Fruit fly (Drosophila melanogaster) whole organism, prepupa: Measurements from ENCODE around the gene Tsp26A.
A peak's percentile ranks its signal among the peaks of the same experiment; 100 is the strongest.

Source experiments
- Blimp-1 ChIP-seq: fragments of 200-800 bp; sonication (Bioruptor generic); optimal IDR thresholded peaks from 3 replicates; lab custom pipeline; 2017; ENCODE audit warnings: missing biosample characterization, missing genetic modification characterization, mild to moderate bottlenecking, moderate library complexity, missing genetic modification reagents
- CG10631 ChIP-seq: fragments of 200-800 bp; sonication (Bioruptor generic); optimal IDR thresholded peaks from 2 replicates; lab custom pipeline; 2016; ENCODE audit warnings: missing biosample characterization, missing genetic modification characterization
- CG10669 ChIP-seq: fragments of 200-800 bp; sonication (Bioruptor generic); optimal IDR thresholded peaks from 3 replicates; lab custom pipeline; 2018; ENCODE audit warnings: missing biosample characterization, mild to moderate bottlenecking, missing genetic modification characterization, moderate library complexity
- CG11294 ChIP-seq: fragments of 200-800 bp; sonication (Bioruptor generic); IDR thresholded peaks from 2 replicates; pipeline ENCODE4 v1.3.6; 2022; ENCODE audit warnings: missing biosample characterization, missing genetic modification characterization
- CG11902 ChIP-seq: fragments of 200-800 bp; sonication (Bioruptor generic); optimal IDR thresholded peaks from 3 replicates; lab custom pipeline; 2016; ENCODE audit warnings: missing biosample characterization, missing genetic modification characterization
- CG15336 ChIP-seq: fragments of 200-800 bp; sonication (Bioruptor generic); IDR thresholded peaks from 2 replicates; pipeline ENCODE4 v1.3.6; 2022; ENCODE audit warnings: missing biosample characterization, missing genetic modification characterization
- CG1621 ChIP-seq: fragments of 200-800 bp; sonication (Bioruptor generic); optimal IDR thresholded peaks from 3 replicates; lab custom pipeline; 2018; ENCODE audit warnings: missing biosample characterization, mild to moderate bottlenecking, missing genetic modification characterization
- CG16779 ChIP-seq: fragments of 200-800 bp; sonication (Bioruptor generic); optimal IDR thresholded peaks from 3 replicates; lab custom pipeline; 2017; ENCODE audit warnings: missing biosample characterization, mild to moderate bottlenecking, missing genetic modification characterization
- CG31627 ChIP-seq: fragments of 200-800 bp; sonication (Bioruptor generic); optimal IDR thresholded peaks from 3 replicates; lab custom pipeline; 2016; ENCODE audit warnings: missing biosample characterization, missing genetic modification characterization
- CG32006 ChIP-seq: fragments of 200-800 bp; sonication (Bioruptor generic); optimal IDR thresholded peaks from 3 replicates; lab custom pipeline; 2017; ENCODE audit warnings: missing biosample characterization, mild to moderate bottlenecking, missing genetic modification characterization
- CG34406 ChIP-seq: fragments of 200-800 bp; sonication (Bioruptor generic); optimal IDR thresholded peaks from 3 replicates; lab custom pipeline; 2016; ENCODE audit warnings: missing biosample characterization, missing genetic modification characterization
- CG3919 ChIP-seq: fragments of 200-800 bp; sonication (Bioruptor generic); optimal IDR thresholded peaks from 3 replicates; lab custom pipeline; 2016; ENCODE audit warnings: missing biosample characterization, missing genetic modification characterization
- CG6163 ChIP-seq: fragments of 200-800 bp; sonication (Bioruptor generic); IDR thresholded peaks from 3 replicates; pipeline ENCODE4 v1.3.6; 2022; ENCODE audit warnings: missing biosample characterization, missing genetic modification characterization
- CG6276 ChIP-seq: fragments of 200-800 bp; sonication (Bioruptor generic); optimal IDR thresholded peaks from 2 replicates; lab custom pipeline; 2017; ENCODE audit warnings: missing biosample characterization, mild to moderate bottlenecking, missing genetic modification characterization
- CG6792 ChIP-seq: fragments of 200-800 bp; sonication (Bioruptor generic); optimal IDR thresholded peaks from 3 replicates; lab custom pipeline; 2016; ENCODE audit warnings: missing biosample characterization, missing genetic modification characterization
- CG6808 ChIP-seq: fragments of 200-800 bp; sonication (Bioruptor generic); optimal IDR thresholded peaks from 3 replicates; lab custom pipeline; 2017; ENCODE audit warnings: missing biosample characterization, missing genetic modification characterization, mild to moderate bottlenecking, moderate library complexity, missing genetic modification reagents
- CG6854 ChIP-seq: fragments of 200-800 bp; sonication (Bioruptor generic); optimal IDR thresholded peaks from 2 replicates; lab custom pipeline; 2017; ENCODE audit warnings: missing biosample characterization, mild to moderate bottlenecking, missing genetic modification characterization
- CG8119 ChIP-seq: fragments of 200-800 bp; sonication (Bioruptor generic); IDR thresholded peaks from 3 replicates; pipeline ENCODE4 v1.3.6; 2022; ENCODE audit warnings: missing biosample characterization, missing genetic modification characterization
- CG8319 ChIP-seq: fragments of 200-800 bp; sonication (Bioruptor generic); optimal IDR thresholded peaks from 3 replicates; lab custom pipeline; 2016; ENCODE audit warnings: missing biosample characterization, missing genetic modification characterization
- CG8632 ChIP-seq: fragments of 200-800 bp; sonication (Bioruptor generic); optimal IDR thresholded peaks from 3 replicates; lab custom pipeline; 2016; ENCODE audit warnings: missing biosample characterization, missing genetic modification characterization
- CG9139 ChIP-seq: fragments of 200-800 bp; sonication (Bioruptor generic); optimal IDR thresholded peaks from 3 replicates; lab custom pipeline; 2017; ENCODE audit warnings: missing biosample characterization, mild to moderate bottlenecking, missing genetic modification characterization
- Eip75B ChIP-seq: fragments of 200-800 bp; sonication (Bioruptor generic); optimal IDR thresholded peaks from 3 replicates; lab custom pipeline; 2016; ENCODE audit warnings: missing biosample characterization, missing genetic modification characterization
- Eip78C ChIP-seq: fragments of 200-800 bp; sonication (Bioruptor generic); peaks from one replicate; lab custom pipeline; 2016; ENCODE audit warnings: missing biosample characterization, missing genetic modification characterization
- Ets21C ChIP-seq: fragments of 200-800 bp; sonication (Bioruptor generic); optimal IDR thresholded peaks from 3 replicates; lab custom pipeline; 2016; ENCODE audit warnings: missing biosample characterization, missing genetic modification characterization
- Ets96B ChIP-seq: fragments of 200-800 bp; optimal IDR thresholded peaks from 2 replicates; lab custom pipeline; 2019; ENCODE audit warnings: missing biosample characterization, mild to moderate bottlenecking, missing genetic modification characterization, moderate library complexity
- Gug ChIP-seq: fragments of 200-800 bp; sonication (Bioruptor generic); IDR thresholded peaks from 2 replicates; pipeline ENCODE4 v1.3.6; 2022; ENCODE audit warnings: missing biosample characterization, missing genetic modification characterization
- Hr38 ChIP-seq: sonication (Bioruptor generic); optimal IDR thresholded peaks from 2 replicates; lab custom pipeline; 2016; ENCODE audit warnings: missing biosample characterization, missing genetic modification characterization
- Hr39 ChIP-seq: fragments of 200-800 bp; sonication (Bioruptor generic); optimal IDR thresholded peaks from 2 replicates; lab custom pipeline; 2016; ENCODE audit warnings: missing biosample characterization, missing genetic modification characterization
- OdsH ChIP-seq: fragments of 200-800 bp; sonication (Bioruptor generic); optimal IDR thresholded peaks from 3 replicates; lab custom pipeline; 2016; ENCODE audit warnings: missing biosample characterization, missing genetic modification characterization
- Smox ChIP-seq: fragments of 200-800 bp; sonication (Bioruptor generic); optimal IDR thresholded peaks from 3 replicates; lab custom pipeline; 2016; ENCODE audit warnings: missing biosample characterization, missing genetic modification characterization
- Sox102F ChIP-seq: fragments of 200-800 bp; sonication (Bioruptor generic); optimal IDR thresholded peaks from 2 replicates; lab custom pipeline; 2016; ENCODE audit warnings: missing biosample characterization, mild to moderate bottlenecking, missing genetic modification characterization
- Sox14 ChIP-seq: fragments of 200-800 bp; sonication (Bioruptor generic); optimal IDR thresholded peaks from 3 replicates; lab custom pipeline; 2016; ENCODE audit warnings: missing biosample characterization, missing genetic modification characterization
- Sox15 ChIP-seq: fragments of 200-800 bp; sonication (Bioruptor generic); optimal IDR thresholded peaks from 3 replicates; lab custom pipeline; 2016; ENCODE audit warnings: missing biosample characterization, missing genetic modification characterization
- acj6 ChIP-seq: fragments of 200-800 bp; sonication (Bioruptor generic); optimal IDR thresholded peaks from 3 replicates; lab custom pipeline; 2016; ENCODE audit warnings: missing biosample characterization, missing genetic modification characterization
- dac ChIP-seq: fragments of 200-800 bp; sonication (Bioruptor generic); optimal IDR thresholded peaks from 2 replicates; lab custom pipeline; 2017; ENCODE audit warnings: missing biosample characterization, mild to moderate bottlenecking, missing genetic modification characterization
- dsx ChIP-seq: fragments of 200-800 bp; optimal IDR thresholded peaks from 3 replicates; lab custom pipeline; 2019; ENCODE audit warnings: missing biosample characterization, mild to moderate bottlenecking, missing genetic modification characterization, moderate library complexity; ENCODE audit not compliant: poor library complexity, severe bottlenecking
- eg ChIP-seq: fragments of 200-800 bp; sonication (Bioruptor generic); IDR thresholded peaks from 3 replicates; pipeline ENCODE4 v1.3.6; 2022; ENCODE audit warnings: missing biosample characterization, missing genetic modification characterization
- esn ChIP-seq: fragments of 200-800 bp; sonication (Bioruptor generic); optimal IDR thresholded peaks from 2 replicates; lab custom pipeline; 2016; ENCODE audit warnings: missing biosample characterization, mild to moderate bottlenecking, missing genetic modification characterization, moderate library complexity
- fd85E ChIP-seq: fragments of 200-800 bp; sonication (Bioruptor generic); optimal IDR thresholded peaks from 3 replicates; lab custom pipeline; 2016; ENCODE audit warnings: missing biosample characterization, missing genetic modification characterization
- lz ChIP-seq: fragments of 200-800 bp; sonication (Bioruptor generic); optimal IDR thresholded peaks from 3 replicates; lab custom pipeline; 2016; ENCODE audit warnings: missing biosample characterization, missing genetic modification characterization
- net ChIP-seq: fragments of 200-800 bp; sonication (Bioruptor generic); optimal IDR thresholded peaks from 3 replicates; lab custom pipeline; 2016; ENCODE audit warnings: missing biosample characterization, missing genetic modification characterization
- pdm3 ChIP-seq: fragments of 200-800 bp; sonication (Bioruptor generic); optimal IDR thresholded peaks from 3 replicates; lab custom pipeline; 2016; ENCODE audit warnings: missing biosample characterization, missing genetic modification characterization
- salr ChIP-seq, 2 experiments: fragments of 200-800 bp; sonication (Bioruptor generic); optimal IDR thresholded peaks; 3 replicates each; lab custom pipeline; 2016 to 2018; ENCODE audit warnings: missing biosample characterization in 2 of 2, missing genetic modification characterization in 2 of 2, mild to moderate bottlenecking in 1 of 2
- spab ChIP-seq: fragments of 200-800 bp; sonication (Bioruptor generic); optimal IDR thresholded peaks from 2 replicates; lab custom pipeline; 2017; ENCODE audit warnings: missing biosample characterization, mild to moderate bottlenecking, missing genetic modification characterization, missing genetic modification reagents
- ss ChIP-seq, 2 experiments: fragments of 200-800 bp; sonication (Bioruptor generic); optimal IDR thresholded peaks; 2 replicates in 1 of 2; 3 replicates in 1 of 2; lab custom pipeline; 2017 to 2018; ENCODE audit warnings: mild to moderate bottlenecking in 2 of 2, missing biosample characterization in 2 of 2, missing genetic modification characterization in 2 of 2, moderate library complexity in 1 of 2
- svp ChIP-seq: fragments of 200-800 bp; sonication (Bioruptor generic); peaks from one replicate; lab custom pipeline; 2016; ENCODE audit warnings: missing biosample characterization, missing genetic modification characterization
- topi ChIP-seq: fragments of 200-800 bp; sonication (Bioruptor generic); optimal IDR thresholded peaks from 3 replicates; lab custom pipeline; 2016; ENCODE audit warnings: missing biosample characterization, missing genetic modification characterization
- vri ChIP-seq: fragments of 200-800 bp; sonication (Bioruptor generic); optimal IDR thresholded peaks from 3 replicates; lab custom pipeline; 2016; ENCODE audit warnings: missing biosample characterization, mild to moderate bottlenecking, missing genetic modification characterization

The Tsp26A gene

DNA sequence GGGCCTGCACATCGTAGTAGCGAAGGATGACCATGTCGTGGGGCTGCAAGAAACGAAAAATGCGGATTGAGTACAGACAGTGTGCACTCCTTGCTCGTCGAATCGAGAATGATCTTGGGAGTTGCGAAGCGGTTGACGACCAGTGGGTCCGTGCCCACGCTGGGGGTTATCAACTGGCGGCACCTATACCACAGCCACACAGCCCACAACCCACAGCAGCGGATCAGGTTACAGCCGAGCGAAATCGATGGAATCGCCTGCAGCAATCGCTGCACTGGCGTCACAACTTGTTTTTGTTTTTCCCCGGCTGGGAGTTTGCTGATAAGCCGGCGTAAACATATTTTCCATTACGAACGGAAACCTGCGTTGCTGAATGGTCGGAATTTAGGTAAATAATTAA lies 45.5 kb downstream of the Tsp26A start:
- TF ChIP-seq CG11902 (GFP tag; lab: Kevin White, UChicago) (no peak), svp (GFP tag; lab: Kevin White, UChicago) (peak; percentile 99)

- no peak for TF ChIP-seq spab (GFP tag; lab: Kevin White, UChicago)
- peak; percentile 54 for TF ChIP-seq CG32006 (GFP tag; lab: Kevin White, UChicago)
- peak; percentile 60 for TF ChIP-seq CG6792
- peak; percentile 70 for TF ChIP-seq lz (GFP tag; lab: Kevin White, UChicago)
- TF ChIP-seq ss (GFP tag; optimal IDR thresholded peaks at IDR 0.05; lab: Kevin White, UChicago), result peak in 1 of 2 experiments; percentile 43
- TF ChIP-seq Sox15 (GFP tag; lab: Kevin White, UChicago), result no peak
- no peak for TF ChIP-seq dac (GFP tag; lab: Kevin White, UChicago)
- no peak for TF ChIP-seq OdsH
- TF ChIP-seq CG1621 (tag; lab: Kevin White, UChicago), result peak; percentile 50
- TF ChIP-seq CG8119 (GFP tag; lab: Robert Waterston, UW), result no peak
- peak; percentile 26 for TF ChIP-seq CG6854 (GFP tag; lab: Kevin White, UChicago)
- TF ChIP-seq fd85E, result no peak
- peak; percentile 29; the same call in 1 of the 2 replicates for TF ChIP-seq CG11294 (GFP tag; lab: Robert Waterston, UW)
- TF ChIP-seq Ets96B (tag; lab: Kevin White, UChicago), result peak; percentile 29
- TF ChIP-seq CG6163 (GFP tag; lab: Robert Waterston, UW), result peak; percentile 52; the same call in 2 of the 3 replicates
- peak; percentile 57 for TF ChIP-seq Hr39 (GFP tag; lab: Kevin White, UChicago)
- TF ChIP-seq Sox102F (GFP tag; lab: Kevin White, UChicago), result peak; percentile 71
- peak; percentile 98 for TF ChIP-seq vri
- no peak for TF ChIP-seq CG10669 (GFP tag; lab: Kevin White, UChicago)
- TF ChIP-seq svp (GFP tag; lab: Kevin White, UChicago), result no peak
- TF ChIP-seq eg (GFP tag; lab: Robert Waterston, UW), result peak; percentile 49; the same call in 2 of the 3 replicates
- no peak for TF ChIP-seq pdm3
- peak; percentile 76 for TF ChIP-seq CG6808
- TF ChIP-seq Gug (GFP tag; lab: Robert Waterston, UW), result peak; percentile 40; the same call in 1 of the 2 replicates
- peak; percentile 25 for TF ChIP-seq CG34406 (GFP tag; lab: Kevin White, UChicago)
- TF ChIP-seq CG9139 (GFP tag; lab: Kevin White, UChicago), result no peak
- 0 out of 2 replicates have a peak, but pooled peaks have one; percentile 33 for TF ChIP-seq CG15336
- peak; percentile 76 for TF ChIP-seq esn (GFP tag; lab: Kevin White, UChicago)
- TF ChIP-seq net, result peak; percentile 51
- TF ChIP-seq Hr38 (GFP tag; lab: Kevin White, UChicago), result no peak
- TF ChIP-seq Sox14, result peak; percentile 65
- no peak for TF ChIP-seq CG16779 (tag; lab: Kevin White, UChicago)
- no peak for TF ChIP-seq CG8319 (GFP tag; lab: Kevin White, UChicago)
- peak; percentile 1 for TF ChIP-seq CG8632 (GFP tag; lab: Kevin White, UChicago)
- no peak for TF ChIP-seq Smox (GFP tag; lab: Kevin White, UChicago)
- TF ChIP-seq CG11902 (GFP tag; lab: Kevin White, UChicago), result no peak
- TF ChIP-seq Eip75B (GFP tag; lab: Kevin White, UChicago), result peak; percentile 58
- no peak for TF ChIP-seq CG6276
- TF ChIP-seq Ets21C (GFP tag; lab: Kevin White, UChicago), result no peak
- TF ChIP-seq CG31627, result peak; percentile 63
- no peak for TF ChIP-seq salr (GFP tag; optimal IDR thresholded peaks at IDR 0.05; lab: Kevin White, UChicago)
- TF ChIP-seq topi, result peak; percentile 67
- TF ChIP-seq Eip78C (GFP tag; lab: Kevin White, UChicago), result peak; percentile 90
- TF ChIP-seq acj6 (GFP tag; lab: Kevin White, UChicago), result peak; percentile 64
- TF ChIP-seq dsx (GFP tag; lab: Kevin White, UChicago), result no peak
- peak; percentile 32 for TF ChIP-seq Blimp-1
- TF ChIP-seq CG3919 (GFP tag; lab: Kevin White, UChicago), result peak; percentile 66
- no peak for TF ChIP-seq CG10631 (GFP tag; lab: Kevin White, UChicago)
Measured at dm6 chr2L:6045972-6046718, 46.1 kb downstream of the Tsp26A start, which contains the start of gene Pfas. Gene Pfas, minus strand, starts transcription at chr2L:6046050.
